Fruit fly (Drosophila melanogaster) S2 (cell line): ENCODE data around the gene CG8117.

Experiments used
- CG8478 ChIP-seq: fragments of >200 bp; optimal IDR thresholded peaks from 2 replicates; lab custom pipeline; 2018
- CTCF ChIP-seq, 2 experiments: fragments of >200 bp; optimal IDR thresholded peaks; 2 replicates each; lab custom pipeline; 2018

dm6 chrX:15675294-15675693, 31.3 kb downstream of the CG8117 start, which contains the start of gene CG12708:
- no peak for TF ChIP-seq CG8478 (lab: Kevin White, UChicago)
- TF ChIP-seq CTCF (optimal IDR thresholded peaks at IDR 0.05; lab: Kevin White, UChicago), result no peak
